Fruit fly (Drosophila melanogaster) whole organism, adult: ENCODE measurements around the gene CG32847.

Source experiments
- CG12768 ChIP-seq: fragments of 200-800 bp; sonication (Bioruptor generic); optimal IDR thresholded peaks from 2 replicates; lab custom pipeline; 2017; ENCODE audit warnings: missing biosample characterization, missing genetic modification characterization, mild to moderate bottlenecking, moderate library complexity, missing genetic modification reagents
- CG14711 ChIP-seq: fragments of 200-800 bp; sonication (Bioruptor generic); optimal IDR thresholded peaks from 2 replicates; lab custom pipeline; 2018; ENCODE audit warnings: missing biosample characterization, mild to moderate bottlenecking, missing genetic modification characterization, moderate library complexity
- CG7045 ChIP-seq: fragments of 200-800 bp; sonication (Bioruptor generic); optimal IDR thresholded peaks from 2 replicates; lab custom pipeline; 2017; ENCODE audit warnings: missing biosample characterization, mild to moderate bottlenecking, missing genetic modification characterization
- CG7101 ChIP-seq: fragments of 200-800 bp; sonication (Bioruptor generic); optimal IDR thresholded peaks from 2 replicates; lab custom pipeline; 2018; ENCODE audit warnings: missing biosample characterization, mild to moderate bottlenecking, missing genetic modification characterization, moderate library complexity
- Clk ChIP-seq: fragments of 200-800 bp; sonication (Bioruptor generic); optimal IDR thresholded peaks from 2 replicates; lab custom pipeline; 2017; ENCODE audit warnings: missing biosample characterization, missing genetic modification characterization
- Mnt ChIP-seq: fragments of 200-800 bp; sonication (Bioruptor generic); optimal IDR thresholded peaks from 2 replicates; lab custom pipeline; 2016; ENCODE audit warnings: missing biosample characterization, mild to moderate bottlenecking, missing genetic modification characterization
- cic ChIP-seq: fragments of 200-800 bp; sonication (Bioruptor generic); optimal IDR thresholded peaks from 2 replicates; lab custom pipeline; 2017; ENCODE audit warnings: missing biosample characterization, mild to moderate bottlenecking, missing genetic modification characterization, moderate library complexity
- cnc ChIP-seq, 2 experiments: fragments of >200 bp; optimal IDR thresholded peaks; 2 replicates each; lab custom pipeline; 2017
- kay ChIP-seq: fragments of 200-800 bp; sonication (Bioruptor generic); peaks from one replicate; lab custom pipeline; 2016; ENCODE audit warnings: missing biosample characterization, missing genetic modification characterization, borderline replicate concordance
- ovo ChIP-seq: fragments of 200-800 bp; sonication (Bioruptor generic); optimal IDR thresholded peaks from 2 replicates; lab custom pipeline; 2016; ENCODE audit warnings: missing biosample characterization, missing genetic modification characterization
- pad ChIP-seq: fragments of 200-800 bp; sonication (Bioruptor generic); optimal IDR thresholded peaks from 3 replicates; lab custom pipeline; 2017; ENCODE audit warnings: missing biosample characterization, missing genetic modification characterization, mild to moderate bottlenecking, moderate library complexity, missing genetic modification reagents
- tj ChIP-seq: fragments of 200-800 bp; sonication (Bioruptor generic); optimal IDR thresholded peaks from 3 replicates; lab custom pipeline; 2017; ENCODE audit warnings: missing biosample characterization, mild to moderate bottlenecking, missing genetic modification characterization, moderate library complexity
- toe ChIP-seq: fragments of 200-800 bp; sonication (Bioruptor generic); optimal IDR thresholded peaks from 2 replicates; lab custom pipeline; 2016; ENCODE audit warnings: missing biosample characterization, missing genetic modification characterization

DNA sequence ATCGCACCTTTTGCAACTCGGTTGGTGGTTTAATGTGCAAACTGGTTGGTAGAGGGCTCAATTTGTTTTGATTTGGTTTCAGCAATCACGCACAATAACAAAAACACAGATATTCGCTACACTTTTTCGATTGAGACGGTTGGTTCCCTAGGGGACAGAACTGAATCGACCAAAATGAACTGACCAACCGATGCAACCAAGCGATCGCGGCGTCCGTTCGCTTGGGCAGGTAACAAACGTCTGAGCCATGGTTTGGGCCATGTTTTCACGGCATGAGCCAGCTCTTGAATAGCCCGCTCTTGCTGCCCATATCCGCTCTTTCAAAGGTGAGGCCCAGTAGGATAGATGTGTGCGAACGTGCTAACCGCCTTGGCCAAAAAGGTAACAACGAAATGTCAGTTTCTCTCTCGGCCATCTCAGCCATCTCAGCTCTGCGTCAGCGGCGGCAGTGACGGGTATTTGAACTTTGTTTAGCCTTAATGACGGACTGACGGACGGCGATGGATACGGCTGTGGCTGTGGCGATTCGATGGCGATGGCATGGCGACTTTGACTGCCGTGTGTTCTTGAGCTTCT lies 3.8 kb downstream of the CG32847 start, which contains the start of gene CG16959:
- TF ChIP-seq ovo (GFP tag; lab: Kevin White, UChicago): no peak
- no peak for TF ChIP-seq cic (GFP tag; lab: Kevin White, UChicago)
- TF ChIP-seq CG7045 (GFP tag; lab: Kevin White, UChicago): no peak
- no peak for TF ChIP-seq Mnt (GFP tag; lab: Kevin White, UChicago)
- TF ChIP-seq tj (GFP tag; lab: Kevin White, UChicago): no peak
- TF ChIP-seq Clk (GFP tag; lab: Kevin White, UChicago): no peak
- no peak for TF ChIP-seq kay (GFP tag; lab: Kevin White, UChicago)
- no peak for TF ChIP-seq CG12768 (GFP tag; lab: Kevin White, UChicago)
- TF ChIP-seq CG14711 (tag; lab: Kevin White, UChicago): no peak
- TF ChIP-seq pad: no peak
- TF ChIP-seq CG7101 (tag; lab: Kevin White, UChicago): no peak
- TF ChIP-seq toe: no peak
- TF ChIP-seq cnc (optimal IDR thresholded peaks at IDR 0.05; lab: Kevin White, UChicago): no peak
